Worm (Caenorhabditis elegans): ENCODE data around the gene F53F4.15.

F53F4.15 gene

DNA sequence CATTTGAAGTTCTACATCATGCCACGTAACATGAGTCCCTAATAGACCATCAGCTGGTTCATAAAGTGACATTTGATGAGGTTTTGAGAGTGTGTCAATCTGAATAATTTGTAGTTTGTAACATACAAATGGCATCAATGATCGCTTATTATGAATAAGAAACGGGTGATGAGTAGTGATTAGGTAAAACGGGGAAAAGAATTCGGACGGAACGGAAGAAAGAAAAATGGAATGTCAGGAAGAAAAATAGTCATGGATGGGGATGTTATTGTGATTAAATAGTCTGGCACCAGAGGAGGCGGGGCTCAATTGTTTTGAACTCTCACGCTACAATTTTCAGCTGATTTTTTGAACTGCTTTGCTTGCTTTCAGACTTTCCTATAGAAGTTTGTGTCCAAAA lies 13.4 kb downstream of the F53F4.15 start, which contains the start of gene H37A05.2:
Gene H37A05.2 (minus strand): TSS at position 101 of the 400 bp plus-strand sequence.
- TF ChIP-seq hsf-1 (GFP tag; IDR thresholded peaks at IDR 0.05) (no peak), B0336.3 (GFP tag; IDR thresholded peaks at IDR 0.05) (no peak), F52B5.7 (tag; optimal IDR thresholded peaks at IDR 0.05) (no peak), snpc-1.1 (tag; optimal IDR thresholded peaks at IDR 0.05; ENCODE audit: insufficient read depth) (no peak), tbp1 (GFP tag; optimal IDR thresholded peaks at IDR 0.05) (no peak), nfya-2 (GFP tag; IDR thresholded peaks at IDR 0.05) (no peak), attf-5 (GFP tag; optimal IDR thresholded peaks at IDR 0.05) (no peak), pha-4 (tag; optimal IDR thresholded peaks at IDR 0.05) (no peak), B0035.1 (tag; optimal IDR thresholded peaks at IDR 0.05) (no peak), ccch-3 (GFP tag; optimal IDR thresholded peaks at IDR 0.05) (no peak), F23B12.7 (tag; optimal IDR thresholded peaks at IDR 0.05; ENCODE audit: insufficient read depth) (no peak), mcd-1 (GFP tag; IDR thresholded peaks at IDR 0.05) (no peak), ceh-79 (tag; optimal IDR thresholded peaks at IDR 0.05) (no peak), cebp-1 (GFP tag; IDR thresholded peaks at IDR 0.05) (no peak), cebp-1 (tag; optimal IDR thresholded peaks at IDR 0.05) (no peak)

DNA sequence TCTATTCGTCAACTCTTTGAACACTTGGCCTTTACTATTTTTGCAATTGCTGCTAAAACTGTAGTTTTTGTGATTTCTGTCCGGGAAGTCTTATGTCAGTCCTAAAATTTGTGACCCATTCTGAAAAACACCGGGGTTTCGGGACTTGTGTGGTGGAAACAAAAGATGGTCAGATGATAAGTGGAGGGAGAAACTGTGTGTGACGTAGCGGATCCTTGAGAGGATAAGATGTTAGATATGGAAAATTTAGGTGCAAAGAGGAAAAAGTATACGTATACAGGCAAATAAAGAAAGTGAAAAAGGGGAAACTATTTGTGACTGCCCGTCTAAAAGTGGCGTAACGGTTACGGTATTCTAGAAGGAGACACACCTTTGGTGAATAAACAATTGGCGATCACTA lies 15.6 kb downstream of the F53F4.15 start:
- TF ChIP-seq nfyb-1 (GFP tag; IDR thresholded peaks at IDR 0.05) (no peak), Y67H2A.10 (GFP tag; conservative IDR thresholded peaks at IDR 0.05) (no peak), C17E4.6 (GFP tag; IDR thresholded peaks at IDR 0.05) (no peak), cebp-2 (GFP tag; IDR thresholded peaks at IDR 0.05) (no peak), snpc-1.1 (tag; optimal IDR thresholded peaks at IDR 0.05; ENCODE audit: insufficient read depth) (no peak), xnd-1 (tag; optimal IDR thresholded peaks at IDR 0.05) (no peak), ztf-25 (GFP tag; IDR thresholded peaks at IDR 0.05) (no peak), him-1 (tag; optimal IDR thresholded peaks at IDR 0.05) (no peak), tbx-9 (tag; optimal IDR thresholded peaks at IDR 0.05; ENCODE audit: borderline replicate concordance) (no peak), efl-1 (GFP tag; optimal IDR thresholded peaks at IDR 0.05) (no peak), somi-1 (GFP tag; optimal IDR thresholded peaks at IDR 0.05) (no peak), ceh-27 (GFP tag; optimal IDR thresholded peaks at IDR 0.05) (no peak), bed-1 (GFP tag; IDR thresholded peaks at IDR 0.05) (no peak), ama-1 (optimal IDR thresholded peaks at IDR 0.05) (no peak), ama-1 (GFP tag; optimal IDR thresholded peaks at IDR 0.05) (no peak), F49E8.2 (tag; optimal IDR thresholded peaks at IDR 0.05; ENCODE audit: insufficient read depth) (no peak), hmg-1.2 (GFP tag; IDR thresholded peaks at IDR 0.05) (no peak)

DNA sequence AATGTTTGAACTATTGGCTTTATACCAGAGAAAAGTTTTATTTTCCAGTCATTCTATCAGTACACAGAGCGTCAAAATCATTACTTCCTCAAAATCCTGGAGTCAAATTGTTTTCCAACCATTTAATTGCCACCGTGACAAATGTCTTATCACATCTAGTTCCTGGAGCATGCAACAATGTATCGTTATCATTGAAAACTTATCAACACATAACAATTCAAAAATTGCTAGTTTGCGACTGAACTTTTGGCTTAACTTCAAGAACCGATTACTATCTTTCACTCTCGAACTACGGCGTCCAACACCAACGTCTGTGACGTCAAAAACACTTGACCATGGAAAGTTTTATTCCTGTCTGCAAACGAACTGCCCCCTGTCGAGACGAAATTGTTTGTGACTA lies 17.3 kb downstream of the F53F4.15 start:
- TF ChIP-seq hrde-1 (tag; optimal IDR thresholded peaks at IDR 0.05; ENCODE audit: borderline replicate concordance): no peak
- TF ChIP-seq fkh-3 (tag; optimal IDR thresholded peaks at IDR 0.05): no peak
- no peak for TF ChIP-seq dpl-1 (GFP tag; optimal IDR thresholded peaks at IDR 0.05)
- peak; percentile 21 for TF ChIP-seq ets-4 (GFP tag; optimal IDR thresholded peaks at IDR 0.05)
- TF ChIP-seq madf-6 (GFP tag; IDR thresholded peaks at IDR 0.05): no peak
- no peak for TF ChIP-seq nhr-27 (tag; optimal IDR thresholded peaks at IDR 0.05)
- no peak for TF ChIP-seq F23B12.7 (tag; optimal IDR thresholded peaks at IDR 0.05; ENCODE audit: insufficient read depth)
- peak; percentile 68 for TF ChIP-seq nhr-80 (tag; optimal IDR thresholded peaks at IDR 0.05)
- TF ChIP-seq sea-2 (GFP tag; IDR thresholded peaks at IDR 0.05): no peak
- no peak for TF ChIP-seq ztf-26 (tag; optimal IDR thresholded peaks at IDR 0.05)
- TF ChIP-seq ceh-40 (GFP tag; IDR thresholded peaks at IDR 0.05): no peak
- TF ChIP-seq F33H1.4 (GFP tag; IDR thresholded peaks at IDR 0.05): no peak
- no peak for TF ChIP-seq ztf-6 (GFP tag; IDR thresholded peaks at IDR 0.05)
